Worm (Caenorhabditis elegans) whole organism, L1 larva: ENCODE measurements around the gene tsp-18.

ENCODE experiments used
- C04F5.9 ChIP-seq: sonication (generic microtip); optimal IDR thresholded peaks from 2 replicates; lab custom pipeline; 2016; ENCODE audit warnings: missing genetic modification characterization, missing compliant biosample characterization
- C16A3.4 ChIP-seq: fragments of 150-350 bp; optimal IDR thresholded peaks from 2 replicates; lab custom pipeline; 2014; ENCODE audit warnings: missing biosample characterization, missing genetic modification characterization
- F16B12.6 ChIP-seq: fragments of 150-350 bp; optimal IDR thresholded peaks from 2 replicates; lab custom pipeline; 2014; ENCODE audit warnings: missing biosample characterization, missing genetic modification characterization
- alr-1 ChIP-seq: fragments of 200-800 bp; sonication (Bioruptor generic); optimal IDR thresholded peaks from 2 replicates; lab custom pipeline; 2018; ENCODE audit warnings: borderline replicate concordance, mild to moderate bottlenecking, missing genetic modification characterization, missing compliant biosample characterization
- aly-2 ChIP-seq: fragments of 150-350 bp; optimal IDR thresholded peaks from 2 replicates; lab custom pipeline; 2014; ENCODE audit warnings: missing biosample characterization, missing genetic modification characterization
- ama-1 ChIP-seq: fragments of 150-350 bp; optimal IDR thresholded peaks from 2 replicates; lab custom pipeline; 2014
- blmp-1 ChIP-seq: fragments of 150-350 bp; optimal IDR thresholded peaks from 2 replicates; lab custom pipeline; 2014; ENCODE audit warnings: missing biosample characterization, missing genetic modification characterization
- ceh-63 ChIP-seq: fragments of 200-800 bp; sonication (Bioruptor generic); optimal IDR thresholded peaks from 2 replicates; lab custom pipeline; 2018; ENCODE audit warnings: mild to moderate bottlenecking, missing genetic modification characterization, missing compliant biosample characterization
- ceh-82 ChIP-seq, 3 experiments: fragments of 150-350 bp in 1 of 3; sonication (generic microtip) in 2 of 3; optimal IDR thresholded peaks; 2 replicates each; lab custom pipeline; 2014 to 2017; ENCODE audit warnings: missing biosample characterization in 3 of 3, missing genetic modification characterization in 3 of 3
- ceh-88 ChIP-seq: fragments of 200-800 bp; sonication (Bioruptor generic); IDR thresholded peaks from 2 replicates; pipeline ENCODE4 v1.3.6; 2022; ENCODE audit warnings: missing genetic modification characterization, missing compliant biosample characterization
- ceh-90 ChIP-seq: sonication (generic microtip); optimal IDR thresholded peaks from 2 replicates; lab custom pipeline; 2016; ENCODE audit warnings: missing genetic modification characterization, missing compliant biosample characterization
- ces-1 ChIP-seq: fragments of 150-350 bp; optimal IDR thresholded peaks from 2 replicates; lab custom pipeline; 2014; ENCODE audit warnings: missing biosample characterization, missing genetic modification reagents, missing genetic modification characterization
- dpl-1 ChIP-seq, 3 experiments: fragments of 150-350 bp in 2 of 3; sonication (generic microtip) in 1 of 3; optimal IDR thresholded peaks; 2 replicates each; lab custom pipeline; 2014 to 2017; ENCODE audit warnings: missing biosample characterization in 3 of 3, missing genetic modification characterization in 3 of 3, missing genetic modification reagents in 3 of 3
- dsc-1 ChIP-seq: sonication (generic microtip); optimal IDR thresholded peaks from 2 replicates; lab custom pipeline; 2016; ENCODE audit warnings: mild to moderate bottlenecking, missing genetic modification characterization, missing compliant biosample characterization
- efl-1 ChIP-seq, 4 experiments: fragments of 150-350 bp; optimal IDR thresholded peaks in 3 of 4; peaks in 1 of 4; 1 replicate in 1 of 4; 2 replicates in 3 of 4; lab custom pipeline; 2014; ENCODE audit warnings: missing biosample characterization in 2 of 4, missing genetic modification characterization in 2 of 4, missing genetic modification reagents in 2 of 4
- elt-3 ChIP-seq, 6 experiments: fragments of 150-350 bp in 1 of 6; sonication (generic microtip); optimal IDR thresholded peaks; 2 replicates each; lab custom pipeline; 2017 to 2018; ENCODE audit warnings: missing biosample characterization in 6 of 6, missing genetic modification characterization in 6 of 6, inconsistent platforms in 1 of 6
- fkh-10 ChIP-seq: sonication (generic microtip); optimal IDR thresholded peaks from 2 replicates; lab custom pipeline; 2017; ENCODE audit warnings: missing biosample characterization, missing genetic modification reagents, missing genetic modification characterization
- fkh-4 ChIP-seq: sonication (generic microtip); optimal IDR thresholded peaks from 2 replicates; lab custom pipeline; 2016; ENCODE audit warnings: missing compliant biosample characterization, missing genetic modification characterization, borderline replicate concordance
- fkh-8 ChIP-seq: sonication (generic microtip); optimal IDR thresholded peaks from 2 replicates; lab custom pipeline; 2016; ENCODE audit warnings: mild to moderate bottlenecking, missing genetic modification characterization, missing compliant biosample characterization
- grh-1 ChIP-seq: fragments of 200-800 bp; sonication (Bioruptor generic); IDR thresholded peaks from 2 replicates; pipeline ENCODE4 v1.3.6; 2022; ENCODE audit warnings: missing genetic modification reagents, missing genetic modification characterization, missing compliant biosample characterization
- irx-1 ChIP-seq: sonication (generic microtip); optimal IDR thresholded peaks from 2 replicates; lab custom pipeline; 2016; ENCODE audit warnings: missing genetic modification characterization, missing compliant biosample characterization
- lin-13 ChIP-seq: fragments of 150-350 bp; optimal IDR thresholded peaks from 2 replicates; lab custom pipeline; 2014; ENCODE audit warnings: missing biosample characterization, missing genetic modification reagents, missing genetic modification characterization
- lin-14 ChIP-seq: fragments of 200-800 bp; sonication (Bioruptor generic); optimal IDR thresholded peaks from 2 replicates; lab custom pipeline; 2018; ENCODE audit warnings: mild to moderate bottlenecking, missing genetic modification characterization, moderate library complexity, missing compliant biosample characterization
- lin-35 ChIP-seq, 2 experiments: fragments of 150-350 bp; optimal IDR thresholded peaks; 2 replicates each; lab custom pipeline; 2014; ENCODE audit warnings: missing biosample characterization in 2 of 2, missing genetic modification characterization in 2 of 2, missing genetic modification reagents in 2 of 2
- lir-3 ChIP-seq: sonication (generic microtip); optimal IDR thresholded peaks from 2 replicates; lab custom pipeline; 2016; ENCODE audit warnings: mild to moderate bottlenecking, missing genetic modification characterization, moderate library complexity, missing compliant biosample characterization; ENCODE audit not compliant: poor library complexity
- mep-1 ChIP-seq: fragments of 150-350 bp; optimal IDR thresholded peaks from 2 replicates; lab custom pipeline; 2014; ENCODE audit warnings: missing biosample characterization, missing genetic modification characterization
- nhr-12 ChIP-seq: sonication (generic microtip); optimal IDR thresholded peaks from 2 replicates; lab custom pipeline; 2017; ENCODE audit warnings: missing biosample characterization, missing genetic modification characterization
- nhr-20 ChIP-seq: sonication (generic microtip); optimal IDR thresholded peaks from 2 replicates; lab custom pipeline; 2016; ENCODE audit warnings: mild to moderate bottlenecking, missing genetic modification characterization, missing compliant biosample characterization
- nhr-237 ChIP-seq: fragments of 150-350 bp; optimal IDR thresholded peaks from 2 replicates; lab custom pipeline; 2014; ENCODE audit warnings: missing biosample characterization, missing genetic modification characterization
- nhr-47 ChIP-seq: sonication (generic microtip); optimal IDR thresholded peaks from 2 replicates; lab custom pipeline; 2016; ENCODE audit warnings: mild to moderate bottlenecking, missing genetic modification characterization, moderate library complexity, missing compliant biosample characterization
- nhr-77 ChIP-seq: fragments of 150-350 bp; optimal IDR thresholded peaks from 2 replicates; lab custom pipeline; 2014; ENCODE audit warnings: missing biosample characterization, missing genetic modification characterization
- nhr-85 ChIP-seq: sonication (generic microtip); peaks from one replicate; lab custom pipeline; 2016; ENCODE audit warnings: missing genetic modification characterization, inconsistent platforms, missing compliant biosample characterization
- nhr-90 ChIP-seq: sonication (generic microtip); optimal IDR thresholded peaks from 2 replicates; lab custom pipeline; 2016; ENCODE audit warnings: mild to moderate bottlenecking, missing genetic modification characterization, missing compliant biosample characterization; ENCODE audit not compliant: poor library complexity
- pag-3 ChIP-seq: sonication (generic microtip); optimal IDR thresholded peaks from 2 replicates; lab custom pipeline; 2017; ENCODE audit warnings: missing genetic modification characterization, mild to moderate bottlenecking, missing compliant biosample characterization, antibody characterized with exemption, borderline replicate concordance; ENCODE audit not compliant: insufficient read depth
- skn-1 ChIP-seq: fragments of 150-350 bp; optimal IDR thresholded peaks from 2 replicates; lab custom pipeline; 2014; ENCODE audit warnings: missing biosample characterization, missing genetic modification characterization
- sptf-1 ChIP-seq: fragments of 150-350 bp; optimal IDR thresholded peaks from 2 replicates; lab custom pipeline; 2014; ENCODE audit warnings: missing biosample characterization, missing genetic modification characterization
- sup-37 ChIP-seq: fragments of 200-800 bp; sonication (Bioruptor generic); optimal IDR thresholded peaks from 2 replicates; lab custom pipeline; 2018; ENCODE audit warnings: mild to moderate bottlenecking, missing genetic modification characterization, missing compliant biosample characterization
- swsn-7 ChIP-seq: sonication (generic microtip); optimal IDR thresholded peaks from 2 replicates; lab custom pipeline; 2016; ENCODE audit warnings: missing genetic modification characterization, missing compliant biosample characterization
- tbx-2 ChIP-seq: sonication (generic microtip); optimal IDR thresholded peaks from 2 replicates; lab custom pipeline; 2016; ENCODE audit warnings: missing genetic modification characterization, missing compliant biosample characterization
- xbp-1 ChIP-seq: sonication (generic microtip); optimal IDR thresholded peaks from 2 replicates; lab custom pipeline; 2016; ENCODE audit warnings: missing genetic modification characterization, missing compliant biosample characterization
- ztf-11 ChIP-seq, 2 experiments: sonication (generic microtip); optimal IDR thresholded peaks; 2 replicates each; lab custom pipeline; 2016 to 2017; ENCODE audit warnings: missing genetic modification characterization in 2 of 2, missing biosample characterization in 1 of 2, missing compliant biosample characterization in 1 of 2

tsp-18 gene

ce11 chrII:5918149-5918697, 13.9 kb downstream of the tsp-18 start, which contains the start of gene ptp-2 (continued):
- TF ChIP-seq F16B12.6 (tag; lab: Kevin White, UChicago) (no peak), nhr-237 (tag; lab: Kevin White, UChicago) (no peak), ceh-82 (tag; optimal IDR thresholded peaks at IDR 0.05; lab: Kevin White, UChicago) (peak in 1 of 3 experiments; percentile 24), fkh-8 (tag; lab: Kevin White, UChicago) (no peak), ces-1 (GFP tag; lab: Kevin White, UChicago) (no peak), elt-3 (tag; optimal IDR thresholded peaks at IDR 0.05; lab: Kevin White, UChicago) (no peak), ztf-11 (tag; optimal IDR thresholded peaks at IDR 0.05; lab: Kevin White, UChicago) (no peak), C04F5.9 (no peak), xbp-1 (tag; lab: Kevin White, UChicago) (peak; percentile 22), sptf-1 (tag; lab: Kevin White, UChicago) (no peak), nhr-20 (tag; lab: Kevin White, UChicago) (peak; percentile 61), nhr-47 (tag; lab: Kevin White, UChicago) (peak; percentile 56), skn-1 (peak; percentile 31), dpl-1 (GFP tag; optimal IDR thresholded peaks at IDR 0.05; lab: Kevin White, UChicago) (peak; percentile 16 to 62 (median 41)), pag-3 (no peak), efl-1 (optimal IDR thresholded peaks at IDR 0.05; lab: Kevin White, UChicago) (peak; percentile 47 to 58), efl-1 (GFP tag; optimal IDR thresholded peaks at IDR 0.05 in 1 of 2; lab: Kevin White, UChicago) (peak; percentile 48 to 92), dsc-1 (tag; lab: Kevin White, UChicago) (no peak), ama-1 (lab: Kevin White, UChicago) (no peak), sup-37 (no peak), ceh-88 (no peak)
- TF ChIP-seq, all 84 proteins: peak for 22

- TF ChIP-seq nhr-77 (tag; lab: Kevin White, UChicago) = no peak
- peak in 1 of 2 experiments; percentile 28 for TF ChIP-seq lin-35 (GFP tag; optimal IDR thresholded peaks at IDR 0.05; lab: Kevin White, UChicago)
- peak in 1 of 2 experiments; percentile 9 for TF ChIP-seq efl-1 (optimal IDR thresholded peaks at IDR 0.05; lab: Kevin White, UChicago)
- peak; percentile 17 to 91 for TF ChIP-seq efl-1 (GFP tag; optimal IDR thresholded peaks at IDR 0.05 in 1 of 2; lab: Kevin White, UChicago)
- peak in 1 of 3 experiments; percentile 49 for TF ChIP-seq dpl-1 (GFP tag; optimal IDR thresholded peaks at IDR 0.05; lab: Kevin White, UChicago)
- no peak for TF ChIP-seq swsn-7 (tag; lab: Kevin White, UChicago)
- TF ChIP-seq blmp-1 (tag; lab: Kevin White, UChicago) = peak; percentile 86
Observed at ce11 chrII:5921620-5922019, 17.3 kb downstream of the tsp-18 start, which contains the start of gene vrk-1. vrk-1 (plus strand) TSS chrII:5921967.

ce11 chrII:5928502-5928901, 24.1 kb downstream of the tsp-18 start, which contains the start of gene egl-44:
egl-44 (plus strand) TSS chrII:5928802.
- no peak for TF ChIP-seq lir-3 (tag; lab: Kevin White, UChicago)
- TF ChIP-seq nhr-85 (tag; lab: Kevin White, UChicago) = no peak
- no peak for TF ChIP-seq lin-13 (GFP tag; lab: Kevin White, UChicago)
- TF ChIP-seq swsn-7 (tag; lab: Kevin White, UChicago) = no peak
- no peak for TF ChIP-seq tbx-2 (tag; lab: Kevin White, UChicago)
- no peak for TF ChIP-seq C16A3.4 (tag; lab: Kevin White, UChicago)
- TF ChIP-seq lin-14 = no peak
- TF ChIP-seq alr-1 = no peak
- TF ChIP-seq nhr-12 = no peak
- TF ChIP-seq irx-1 (tag; lab: Kevin White, UChicago) = no peak
- no peak for TF ChIP-seq aly-2 (tag; lab: Kevin White, UChicago)
- no peak for TF ChIP-seq xbp-1 (tag; lab: Kevin White, UChicago)
- no peak for TF ChIP-seq grh-1 (GFP tag; lab: Robert Waterston, UW)
- no peak for TF ChIP-seq ceh-63 (GFP tag; lab: Kevin White, UChicago)
- TF ChIP-seq lin-35 (GFP tag; optimal IDR thresholded peaks at IDR 0.05; lab: Kevin White, UChicago) = no peak
- TF ChIP-seq ceh-90 = no peak
- no peak for TF ChIP-seq mep-1
- no peak for TF ChIP-seq nhr-90 (tag; lab: Kevin White, UChicago)
- TF ChIP-seq fkh-10 (GFP tag; lab: Kevin White, UChicago) = no peak
- TF ChIP-seq fkh-4 (tag; lab: Kevin White, UChicago) = no peak
